Worm (Caenorhabditis elegans) whole organism, mixed stage, embryonic: Measurements from ENCODE around the gene F18E9.3.

Experiments used
- M03D4.4 ChIP-seq: sonication (generic microtip); optimal IDR thresholded peaks from 2 replicates; lab custom pipeline; 2017; ENCODE audit warnings: mild to moderate bottlenecking, missing genetic modification characterization, missing compliant biosample characterization
- bed-3 ChIP-seq: fragments of 200-800 bp; sonication (Bioruptor generic); optimal IDR thresholded peaks from 3 replicates; lab custom pipeline; 2018; ENCODE audit warnings: mild to moderate bottlenecking, missing genetic modification characterization, moderate library complexity, missing compliant biosample characterization
- ceh-83 ChIP-seq: fragments of 200-800 bp; sonication (Bioruptor generic); optimal IDR thresholded peaks from 2 replicates; lab custom pipeline; 2018; ENCODE audit warnings: mild to moderate bottlenecking, missing genetic modification characterization, missing compliant biosample characterization
- drap-1 ChIP-seq: fragments of 200-800 bp; sonication (Bioruptor generic); optimal IDR thresholded peaks from 3 replicates; lab custom pipeline; 2018; ENCODE audit warnings: mild to moderate bottlenecking, missing genetic modification characterization, missing compliant biosample characterization
- lsy-2 ChIP-seq: fragments of 150-350 bp; optimal IDR thresholded peaks from 2 replicates; lab custom pipeline; 2014; ENCODE audit warnings: missing biosample characterization, missing genetic modification characterization
- mab-5 ChIP-seq: fragments of 150-350 bp; optimal IDR thresholded peaks from 2 replicates; lab custom pipeline; 2014; ENCODE audit warnings: missing biosample characterization, missing genetic modification characterization
- mep-1 ChIP-seq: fragments of 150-350 bp; optimal IDR thresholded peaks from 2 replicates; lab custom pipeline; 2017; ENCODE audit warnings: missing biosample characterization, missing genetic modification reagents, missing genetic modification characterization, inconsistent platforms
- nhr-12 ChIP-seq: fragments of 150-350 bp; optimal IDR thresholded peaks from 2 replicates; lab custom pipeline; 2014; ENCODE audit warnings: missing biosample characterization, missing genetic modification characterization
- nhr-237 ChIP-seq: fragments of 150-350 bp; optimal IDR thresholded peaks from 2 replicates; lab custom pipeline; 2014; ENCODE audit warnings: missing biosample characterization, missing genetic modification characterization
- pha-4 ChIP-seq: fragments of 150-350 bp; optimal IDR thresholded peaks from 2 replicates; lab custom pipeline; 2018; ENCODE audit warnings: missing biosample characterization, missing genetic modification reagents, missing genetic modification characterization
- snpc-4 ChIP-seq: fragments of 150-350 bp; optimal IDR thresholded peaks from 2 replicates; lab custom pipeline; 2014; ENCODE audit warnings: missing biosample characterization, missing genetic modification characterization
- unc-62 ChIP-seq: fragments of 150-350 bp; optimal IDR thresholded peaks from 2 replicates; lab custom pipeline; 2014; ENCODE audit warnings: missing biosample characterization, missing genetic modification reagents, missing genetic modification characterization
- zip-8 ChIP-seq: fragments of 150-350 bp; optimal IDR thresholded peaks from 2 replicates; lab custom pipeline; 2014; ENCODE audit warnings: missing biosample characterization, missing genetic modification characterization
- ztf-11 ChIP-seq: fragments of 150-350 bp; optimal IDR thresholded peaks from 2 replicates; lab custom pipeline; 2014; ENCODE audit warnings: missing biosample characterization, missing genetic modification characterization

ce11 chrX:8612278-8612677 lies 26.3 kb downstream of the F18E9.3 start:
- TF ChIP-seq lsy-2 (tag; lab: Kevin White, UChicago) (no peak), drap-1 (no peak), zip-8 (tag; lab: Kevin White, UChicago) (no peak), ztf-11 (tag; lab: Kevin White, UChicago) (no peak), snpc-4 (no peak), mep-1 (tag; lab: Kevin White, UChicago) (no peak), unc-62 (no peak), nhr-237 (tag; lab: Kevin White, UChicago) (no peak), mab-5 (tag; lab: Kevin White, UChicago) (no peak), bed-3 (GFP tag; lab: Kevin White, UChicago) (no peak), pha-4 (tag; lab: Kevin White, UChicago) (no peak), nhr-12 (no peak), M03D4.4 (no peak), ceh-83 (GFP tag; lab: Kevin White, UChicago) (no peak)
